Fruit fly (Drosophila melanogaster) whole organism, embryonic: ENCODE measurements around the gene Eip63E.

Experiments used
- CG10321 ChIP-seq: fragments of 200-800 bp; sonication (Bioruptor generic); IDR thresholded peaks from 2 replicates; pipeline ENCODE4 v1.3.6; 2022; ENCODE audit warnings: missing biosample characterization, missing genetic modification characterization
- CG10543 ChIP-seq: fragments of 200-800 bp; sonication (Bioruptor generic); optimal IDR thresholded peaks from 3 replicates; lab custom pipeline; 2017; ENCODE audit warnings: missing biosample characterization, mild to moderate bottlenecking, missing genetic modification characterization, moderate library complexity
- CG10979 ChIP-seq: fragments of 200-800 bp; sonication (Bioruptor generic); optimal IDR thresholded peaks from 2 replicates; lab custom pipeline; 2018; ENCODE audit warnings: missing biosample characterization, mild to moderate bottlenecking, missing genetic modification characterization, moderate library complexity
- CG11247 ChIP-seq: fragments of 200-800 bp; sonication (Bioruptor generic); IDR thresholded peaks from 2 replicates; pipeline ENCODE4 v1.3.6; 2022; ENCODE audit warnings: missing biosample characterization, missing genetic modification characterization
- CG12236 ChIP-seq: fragments of 200-800 bp; sonication (Bioruptor generic); optimal IDR thresholded peaks from 2 replicates; lab custom pipeline; 2016; ENCODE audit warnings: missing biosample characterization, missing genetic modification characterization
- CG12769 ChIP-seq: fragments of 200-800 bp; sonication (Bioruptor generic); optimal IDR thresholded peaks from 2 replicates; lab custom pipeline; 2019; ENCODE audit warnings: missing biosample characterization, mild to moderate bottlenecking, missing genetic modification characterization, moderate library complexity
- CG13624 ChIP-seq: fragments of 200-800 bp; sonication (Bioruptor generic); optimal IDR thresholded peaks from 2 replicates; lab custom pipeline; 2016; ENCODE audit warnings: missing biosample characterization, missing genetic modification characterization
- CG13775 ChIP-seq: fragments of 200-800 bp; sonication (Bioruptor generic); optimal IDR thresholded peaks from 3 replicates; lab custom pipeline; 2017; ENCODE audit warnings: missing biosample characterization, mild to moderate bottlenecking, missing genetic modification characterization
- CG14710 ChIP-seq: fragments of 200-800 bp; sonication (Bioruptor generic); optimal IDR thresholded peaks from 3 replicates; lab custom pipeline; 2019; ENCODE audit warnings: missing biosample characterization, mild to moderate bottlenecking, missing genetic modification characterization, moderate library complexity
- CG15011 ChIP-seq: fragments of 200-800 bp; sonication (Bioruptor generic); optimal IDR thresholded peaks from 3 replicates; lab custom pipeline; 2018; ENCODE audit warnings: missing biosample characterization, mild to moderate bottlenecking, missing genetic modification characterization
- CG17568 ChIP-seq: fragments of 200-800 bp; sonication (Bioruptor generic); optimal IDR thresholded peaks from 2 replicates; lab custom pipeline; 2018; ENCODE audit warnings: missing biosample characterization, mild to moderate bottlenecking, missing genetic modification characterization, moderate library complexity
- CG18476 ChIP-seq: fragments of 200-800 bp; sonication (Bioruptor generic); optimal IDR thresholded peaks from 2 replicates; lab custom pipeline; 2016; ENCODE audit warnings: missing biosample characterization, mild to moderate bottlenecking, missing genetic modification characterization
- CG2116 ChIP-seq: fragments of 200-800 bp; sonication (Bioruptor generic); optimal IDR thresholded peaks from 3 replicates; lab custom pipeline; 2018; ENCODE audit warnings: missing biosample characterization, mild to moderate bottlenecking, missing genetic modification characterization
- CG34376 ChIP-seq: fragments of 200-800 bp; sonication (Bioruptor generic); optimal IDR thresholded peaks from 2 replicates; lab custom pipeline; 2018; ENCODE audit warnings: missing biosample characterization, mild to moderate bottlenecking, missing genetic modification characterization
- CG4360 ChIP-seq: fragments of 200-800 bp; sonication (Bioruptor generic); IDR thresholded peaks from 2 replicates; pipeline ENCODE4 v1.3.6; 2022; ENCODE audit warnings: missing biosample characterization, missing genetic modification characterization
- CG4617 ChIP-seq: fragments of 200-800 bp; sonication (Bioruptor generic); optimal IDR thresholded peaks from 3 replicates; lab custom pipeline; 2016; ENCODE audit warnings: missing biosample characterization, missing genetic modification characterization, borderline replicate concordance
- CG6813 ChIP-seq: fragments of 200-800 bp; sonication (Bioruptor generic); optimal IDR thresholded peaks from 2 replicates; lab custom pipeline; 2017; ENCODE audit warnings: missing biosample characterization, missing genetic modification characterization, mild to moderate bottlenecking, moderate library complexity, missing genetic modification reagents
- CG7357 ChIP-seq: fragments of 200-800 bp; sonication (Bioruptor generic); IDR thresholded peaks from 3 replicates; pipeline ENCODE4 v1.3.6; 2022; ENCODE audit warnings: missing biosample characterization, missing genetic modification characterization
- CG8765 ChIP-seq: fragments of 200-800 bp; sonication (Bioruptor generic); IDR thresholded peaks from 2 replicates; pipeline ENCODE4 v1.3.6; 2022; ENCODE audit warnings: missing biosample characterization, missing genetic modification characterization
- Camta ChIP-seq: fragments of 200-800 bp; sonication (Bioruptor generic); optimal IDR thresholded peaks from 2 replicates; lab custom pipeline; 2016; ENCODE audit warnings: missing biosample characterization, missing genetic modification characterization
- Dad ChIP-seq: fragments of 200-800 bp; sonication (Bioruptor generic); optimal IDR thresholded peaks from 3 replicates; lab custom pipeline; 2016; ENCODE audit warnings: missing biosample characterization, missing genetic modification characterization
- Dip3 ChIP-seq: fragments of 200-800 bp; sonication (Bioruptor generic); optimal IDR thresholded peaks from 3 replicates; lab custom pipeline; 2016; ENCODE audit warnings: missing biosample characterization, missing genetic modification characterization
- Dp ChIP-seq: fragments of 200-800 bp; sonication (Bioruptor generic); optimal IDR thresholded peaks from 2 replicates; lab custom pipeline; 2018; ENCODE audit warnings: missing biosample characterization, mild to moderate bottlenecking, missing genetic modification characterization, moderate library complexity
- Elba2 ChIP-seq: fragments of 200-800 bp; sonication (Bioruptor generic); optimal IDR thresholded peaks from 3 replicates; lab custom pipeline; 2016; ENCODE audit warnings: missing biosample characterization, missing genetic modification characterization
- GATAe ChIP-seq: fragments of 200-800 bp; sonication (Bioruptor generic); conservative IDR thresholded peaks from 2 replicates; pipeline ENCODE4 v1.3.6; 2022; ENCODE audit warnings: missing biosample characterization, missing genetic modification characterization
- HLH4C ChIP-seq: fragments of 200-800 bp; sonication (Bioruptor generic); IDR thresholded peaks from 3 replicates; pipeline ENCODE4 v1.3.6; 2022; ENCODE audit warnings: missing biosample characterization, missing genetic modification characterization; ENCODE audit not compliant: partially characterized antibody
- MESR4 ChIP-seq: fragments of 200-800 bp; sonication (Bioruptor generic); optimal IDR thresholded peaks from 2 replicates; lab custom pipeline; 2018; ENCODE audit warnings: missing biosample characterization, mild to moderate bottlenecking, missing genetic modification characterization, moderate library complexity
- Nf-YB ChIP-seq: fragments of 200-800 bp; sonication (Bioruptor generic); optimal IDR thresholded peaks from 3 replicates; lab custom pipeline; 2019; ENCODE audit warnings: missing biosample characterization, mild to moderate bottlenecking, missing genetic modification characterization, moderate library complexity
- Side ChIP-seq: fragments of 200-800 bp; sonication (Bioruptor generic); optimal IDR thresholded peaks from 2 replicates; lab custom pipeline; 2016; ENCODE audit warnings: missing biosample characterization, missing genetic modification characterization
- Sry-δ ChIP-seq: fragments of 200-800 bp; sonication (Bioruptor generic); optimal IDR thresholded peaks from 2 replicates; lab custom pipeline; 2016; ENCODE audit warnings: missing biosample characterization, missing genetic modification characterization
- YL-1 ChIP-seq: fragments of 200-800 bp; sonication (Bioruptor generic); optimal IDR thresholded peaks from 3 replicates; lab custom pipeline; 2017; ENCODE audit warnings: missing biosample characterization, mild to moderate bottlenecking, missing genetic modification characterization
- ab ChIP-seq: fragments of 200-800 bp; sonication (Bioruptor generic); optimal IDR thresholded peaks from 2 replicates; lab custom pipeline; 2016; ENCODE audit warnings: missing biosample characterization, missing genetic modification characterization
- abd-A ChIP-seq: fragments of 200-800 bp; sonication (Bioruptor generic); optimal IDR thresholded peaks from 3 replicates; lab custom pipeline; 2019; ENCODE audit warnings: missing biosample characterization, mild to moderate bottlenecking, missing genetic modification characterization, moderate library complexity
- amos ChIP-seq: fragments of 200-800 bp; sonication (Bioruptor generic); IDR thresholded peaks from 2 replicates; pipeline ENCODE4 v1.3.6; 2022; ENCODE audit warnings: missing biosample characterization, missing genetic modification characterization; ENCODE audit not compliant: partially characterized antibody
- bowl ChIP-seq: fragments of 200-800 bp; sonication (Bioruptor generic); IDR thresholded peaks from 2 replicates; pipeline ENCODE4 v1.3.6; 2022; ENCODE audit warnings: missing biosample characterization, missing genetic modification characterization
- bsh ChIP-seq, 2 experiments: fragments of 200-800 bp; sonication (Bioruptor generic); optimal IDR thresholded peaks; 2 replicates each; lab custom pipeline; 2017 to 2018; ENCODE audit warnings: mild to moderate bottlenecking in 2 of 2, missing biosample characterization in 2 of 2, missing genetic modification characterization in 2 of 2, moderate library complexity in 1 of 2
- dm ChIP-seq: fragments of 200-800 bp; sonication (Bioruptor generic); optimal IDR thresholded peaks from 3 replicates; lab custom pipeline; 2016; ENCODE audit warnings: missing biosample characterization, missing genetic modification characterization
- dmrt99B ChIP-seq: fragments of 200-800 bp; sonication (Bioruptor generic); optimal IDR thresholded peaks from 2 replicates; lab custom pipeline; 2018; ENCODE audit warnings: missing biosample characterization, mild to moderate bottlenecking, missing genetic modification characterization, moderate library complexity
- fd96Cb ChIP-seq: fragments of 200-800 bp; sonication (Bioruptor generic); optimal IDR thresholded peaks from 2 replicates; lab custom pipeline; 2018; ENCODE audit warnings: missing biosample characterization, mild to moderate bottlenecking, missing genetic modification characterization, moderate library complexity
- gt ChIP-seq: fragments of 200-800 bp; sonication (Bioruptor generic); IDR thresholded peaks from 2 replicates; pipeline ENCODE4 v1.3.6; 2022; ENCODE audit warnings: missing biosample characterization, missing genetic modification characterization
- jigr1 ChIP-seq: fragments of 200-800 bp; sonication (Bioruptor generic); IDR thresholded peaks from 3 replicates; pipeline ENCODE4 v1.3.6; 2022; ENCODE audit warnings: missing biosample characterization, missing genetic modification characterization
- mam ChIP-seq: fragments of 200-800 bp; sonication (Bioruptor generic); optimal IDR thresholded peaks from 3 replicates; lab custom pipeline; 2016; ENCODE audit warnings: missing biosample characterization, missing genetic modification characterization
- mirr ChIP-seq: fragments of 200-800 bp; sonication (Bioruptor generic); optimal IDR thresholded peaks from 3 replicates; lab custom pipeline; 2018; ENCODE audit warnings: missing biosample characterization, mild to moderate bottlenecking, missing genetic modification characterization
- nmo ChIP-seq: fragments of 200-800 bp; sonication (Bioruptor generic); optimal IDR thresholded peaks from 2 replicates; lab custom pipeline; 2018; ENCODE audit warnings: missing biosample characterization, mild to moderate bottlenecking, missing genetic modification characterization, moderate library complexity
- oc ChIP-seq: fragments of 200-800 bp; sonication (Bioruptor generic); optimal IDR thresholded peaks from 2 replicates; lab custom pipeline; 2018; ENCODE audit warnings: missing biosample characterization, mild to moderate bottlenecking, missing genetic modification characterization, moderate library complexity
- otp ChIP-seq: fragments of 200-800 bp; sonication (Bioruptor generic); IDR thresholded peaks from 3 replicates; pipeline ENCODE4, ENCODE4 v1.3.6; 2022; ENCODE audit warnings: missing biosample characterization, missing genetic modification characterization
- repo ChIP-seq: fragments of 200-800 bp; sonication (Bioruptor generic); optimal IDR thresholded peaks from 2 replicates; lab custom pipeline; 2016; ENCODE audit warnings: missing biosample characterization, missing genetic modification characterization
- sima ChIP-seq: fragments of 200-800 bp; sonication (Bioruptor generic); optimal IDR thresholded peaks from 2 replicates; lab custom pipeline; 2016; ENCODE audit warnings: missing biosample characterization, missing genetic modification characterization
- tll ChIP-seq, 2 experiments: fragments of 200-800 bp in 1 of 2; fragments of >200 bp in 1 of 2; sonication (Bioruptor generic) in 1 of 2; optimal IDR thresholded peaks; 2 replicates each; lab custom pipeline; 2017 to 2019; ENCODE audit warnings: missing biosample characterization in 2 of 2, missing genetic modification characterization in 2 of 2, mild to moderate bottlenecking in 1 of 2, moderate library complexity in 1 of 2
- zen ChIP-seq: fragments of 200-800 bp; sonication (Bioruptor generic); optimal IDR thresholded peaks from 3 replicates; lab custom pipeline; 2018; ENCODE audit warnings: missing biosample characterization, mild to moderate bottlenecking, missing genetic modification characterization, moderate library complexity

Gene Eip63E

dm6 chr3L:3634107-3634737 is 118.7 kb downstream of the Eip63E start (continued):
- TF ChIP-seq fd96Cb (tag; lab: Kevin White, UChicago) (peak; percentile 69), abd-A (tag; lab: Kevin White, UChicago) (no peak), bsh (GFP tag; optimal IDR thresholded peaks at IDR 0.05; lab: Kevin White, UChicago) (peak; percentile 2 to 85), ab (GFP tag; lab: Kevin White, UChicago) (no peak), CG7357 (GFP tag; lab: Robert Waterston, UW) (0 out of 3 replicates have a peak, but pooled peaks have one; percentile 38), CG10543 (GFP tag; lab: Kevin White, UChicago) (no peak), GATAe (no peak), CG18476 (GFP tag; lab: Kevin White, UChicago) (no peak), Nf-YB (peak; percentile 62), zen (tag; lab: Kevin White, UChicago) (peak; percentile 15), dm (GFP tag; lab: Kevin White, UChicago) (no peak), CG14710 (peak; percentile 76), mam (GFP tag; lab: Kevin White, UChicago) (no peak), CG13624 (GFP tag; lab: Kevin White, UChicago) (no peak), CG15011 (no peak), CG12769 (tag; lab: Kevin White, UChicago) (no peak), CG4360 (GFP tag; lab: Robert Waterston, UW) (peak; percentile 47; the same call in 1 of the 2 replicates), Elba2 (no peak), jigr1 (GFP tag; lab: Robert Waterston, UW) (no peak), oc (peak; percentile 89), MESR4 (GFP tag; lab: Kevin White, UChicago) (no peak), Sry-δ (GFP tag; lab: Kevin White, UChicago) (no peak), CG12236 (GFP tag; lab: Kevin White, UChicago) (no peak), CG34376 (GFP tag; lab: Kevin White, UChicago) (no peak), CG2116 (GFP tag; lab: Kevin White, UChicago) (no peak), tll (GFP tag; optimal IDR thresholded peaks at IDR 0.05; lab: Kevin White, UChicago) (no peak), gt (GFP tag; lab: Robert Waterston, UW) (no peak), CG4617 (GFP tag; lab: Kevin White, UChicago) (no peak), dmrt99B (tag; lab: Kevin White, UChicago) (peak; percentile 87), repo (GFP tag; lab: Kevin White, UChicago) (no peak), amos (GFP tag; lab: Robert Waterston, UW) (no peak), Dip3 (GFP tag; lab: Kevin White, UChicago) (no peak), CG17568 (GFP tag; lab: Kevin White, UChicago) (peak; percentile 47), CG8765 (GFP tag; lab: Robert Waterston, UW) (no peak), HLH4C (GFP tag; lab: Robert Waterston, UW) (no peak), Side (GFP tag; lab: Kevin White, UChicago) (no peak), CG11247 (GFP tag; lab: Robert Waterston, UW) (no peak), mirr (GFP tag; lab: Kevin White, UChicago) (no peak), otp (GFP tag; lab: Robert Waterston, UW) (no peak), YL-1 (no peak), nmo (GFP tag; lab: Kevin White, UChicago) (peak; percentile 80), sima (GFP tag; lab: Kevin White, UChicago) (no peak), CG13775 (peak; percentile 34), CG6813 (GFP tag; lab: Kevin White, UChicago) (peak; percentile 58), CG10321 (GFP tag; lab: Robert Waterston, UW) (no peak), Dp (GFP tag; lab: Kevin White, UChicago) (no peak), Camta (GFP tag; lab: Kevin White, UChicago) (no peak), bowl (GFP tag; lab: Robert Waterston, UW) (no peak), CG10979 (peak; percentile 87), Dad (GFP tag; lab: Kevin White, UChicago) (no peak)
